Worm (Caenorhabditis elegans) whole organism, dauer: ENCODE data around the gene srr-10.
"Not testable (repeated sequence)": the region's sequence is repeated elsewhere in the genome, so short reads cannot be mapped to it uniquely, and the experiment has no call there.

Experiments
- unc-62 ChIP-seq: sonication (generic microtip); optimal IDR thresholded peaks from 2 replicates; lab custom pipeline; 2017; ENCODE audit warnings: missing biosample characterization, missing genetic modification reagents, missing genetic modification characterization

Gene srr-10

ce11 chrV:7735319-7735718, at the start of gene srr-10:
srr-10 (plus strand) TSS chrV:7735619.
- no peak for TF ChIP-seq unc-62 (GFP tag; lab: Kevin White, UChicago)

DNA sequence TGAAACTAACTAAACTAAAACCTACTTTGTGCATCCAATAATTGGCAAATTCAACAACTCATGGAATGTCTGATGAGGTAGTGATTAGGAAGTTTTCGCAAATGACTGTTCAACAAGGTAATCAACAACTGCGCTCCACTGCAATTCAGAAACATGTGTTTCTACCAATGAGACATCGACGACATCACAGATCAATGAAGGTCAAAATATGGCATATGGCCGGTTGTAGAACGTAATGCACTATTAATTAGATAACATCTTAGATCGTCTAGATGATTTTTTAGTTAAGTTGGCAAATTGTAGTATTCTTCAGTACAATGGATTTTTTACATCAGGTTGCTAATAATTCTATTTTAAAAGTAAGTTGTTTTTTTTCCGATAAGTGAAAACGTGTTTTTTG, 49.2 kb upstream of the srr-10 start, which contains the start of the genes nhr-94 and nhr-152:
nhr-94 (minus strand) TSS at position 147 of the 400 bp plus-strand sequence.
nhr-152 (plus strand) TSS at position 162 of the 400 bp plus-strand sequence.
- TF ChIP-seq unc-62 (GFP tag; lab: Kevin White, UChicago), result no peak

DNA sequence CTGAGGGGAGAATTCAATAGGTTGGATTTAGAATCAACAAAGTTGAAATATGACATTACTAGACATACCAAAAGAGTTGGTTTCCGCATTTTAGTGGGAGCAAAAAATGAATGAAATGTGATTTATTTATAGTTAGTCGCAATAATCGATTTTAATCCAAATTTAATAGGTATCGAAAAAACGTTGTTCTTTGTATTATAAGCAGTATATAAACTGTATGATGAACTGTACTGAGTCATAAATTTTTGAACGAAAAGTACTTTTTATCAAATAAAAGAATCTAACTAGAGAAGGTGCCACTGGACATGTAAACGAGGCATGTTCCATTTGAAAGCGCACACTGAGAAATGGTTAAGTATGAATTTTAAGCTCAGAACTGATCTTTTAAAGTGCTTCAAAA, 45.5 kb upstream of the srr-10 start, which contains the start of gene C12D5.9:
C12D5.9 (minus strand) TSS at position 101 of the 400 bp plus-strand sequence.
- no peak for TF ChIP-seq unc-62 (GFP tag; lab: Kevin White, UChicago)

- TF ChIP-seq unc-62 (GFP tag; lab: Kevin White, UChicago), result no peak
Observed at ce11 chrV:7690637-7691036, 44.8 kb upstream of the srr-10 start.

DNA sequence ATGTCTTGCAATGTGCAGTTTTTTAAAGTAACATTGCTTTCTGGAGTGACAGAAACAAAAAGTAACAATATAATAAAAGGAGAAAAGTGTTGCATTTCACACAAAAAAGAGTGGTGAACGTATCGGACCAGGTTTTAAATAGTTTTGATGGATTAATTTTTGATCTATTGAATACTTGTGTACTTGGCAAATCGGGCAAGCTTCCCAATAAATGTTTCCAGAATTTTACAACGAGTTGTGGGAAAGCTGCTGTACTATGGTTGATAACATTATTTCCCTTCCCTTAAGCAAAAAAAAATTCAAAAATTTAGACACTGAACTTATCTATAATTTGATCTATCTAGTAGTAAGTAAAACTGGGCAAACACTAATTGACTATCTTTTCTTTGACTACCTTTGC, 42.0 kb upstream of the srr-10 start, which contains the start of gene C12D5.10:
C12D5.10 (minus strand) TSS at position 101 of the 400 bp plus-strand sequence.
- no peak for TF ChIP-seq unc-62 (GFP tag; lab: Kevin White, UChicago)

DNA sequence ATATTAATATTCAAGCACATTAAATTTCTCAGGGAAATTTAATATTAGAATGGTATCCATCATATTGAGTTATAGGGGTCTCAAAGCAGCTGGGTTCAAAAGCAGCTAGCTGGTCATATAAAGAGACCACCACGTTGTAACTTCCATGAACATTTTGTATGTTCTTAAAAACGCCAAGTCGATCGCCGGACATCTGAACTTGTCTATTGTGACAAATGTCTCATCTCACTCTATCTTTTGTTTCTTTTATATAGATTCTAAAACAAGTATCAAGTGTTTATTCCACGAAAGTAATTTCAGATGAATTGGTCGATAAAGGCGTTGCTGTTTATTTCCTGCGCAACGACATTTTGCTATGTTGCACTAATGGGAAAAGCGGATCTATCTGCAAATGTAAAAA, 38.6 kb upstream of the srr-10 start, which contains the start of gene ZK105.3:
ZK105.3 (plus strand) TSS at position 301 of the 400 bp plus-strand sequence.
- no peak for TF ChIP-seq unc-62 (GFP tag; lab: Kevin White, UChicago)

DNA sequence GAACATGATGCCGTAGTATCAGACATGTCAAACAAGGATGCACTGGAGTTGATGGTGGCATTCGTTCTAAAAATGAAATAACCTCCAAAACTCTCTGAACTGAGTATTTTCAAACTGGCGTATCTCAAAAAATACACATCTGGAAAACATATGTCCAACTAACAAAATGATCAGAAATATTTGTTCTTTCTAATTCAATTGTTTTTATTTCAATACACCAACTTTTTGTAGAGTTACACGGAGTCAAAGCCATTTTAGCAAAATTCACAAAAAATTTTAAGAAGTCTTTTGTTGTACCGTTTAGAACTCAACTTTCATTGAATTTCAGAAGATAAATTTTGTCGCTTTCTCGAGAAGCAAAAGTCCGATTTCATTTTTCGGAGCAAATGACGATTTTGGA, 31.9 kb upstream of the srr-10 start, which contains the start of gene srsx-40:
srsx-40 (minus strand) TSS at position 101 of the 400 bp plus-strand sequence.
- not testable (repeated sequence) for TF ChIP-seq unc-62 (GFP tag; lab: Kevin White, UChicago)

DNA sequence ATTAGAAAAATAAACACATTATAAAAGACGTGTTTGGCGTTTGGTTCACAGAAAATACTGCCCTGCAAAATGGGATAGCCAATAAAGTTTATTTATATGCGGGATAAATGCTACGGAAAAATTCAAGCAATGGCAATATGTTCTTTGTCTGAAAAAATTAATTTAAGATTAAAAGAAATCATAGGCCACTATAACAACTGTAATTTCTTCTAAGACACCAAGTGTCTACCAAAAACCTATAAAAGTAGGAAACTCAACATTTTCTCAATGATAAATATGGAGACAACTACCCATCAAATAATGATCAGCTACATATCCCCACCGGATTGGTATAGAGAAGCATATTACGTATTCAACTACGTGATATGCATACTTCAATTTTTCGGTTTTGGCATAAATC, 30.1 kb upstream of the srr-10 start, which contains the start of gene srw-3:
srw-3 (plus strand) TSS at position 301 of the 400 bp plus-strand sequence.
- no peak for TF ChIP-seq unc-62 (GFP tag; lab: Kevin White, UChicago)

DNA sequence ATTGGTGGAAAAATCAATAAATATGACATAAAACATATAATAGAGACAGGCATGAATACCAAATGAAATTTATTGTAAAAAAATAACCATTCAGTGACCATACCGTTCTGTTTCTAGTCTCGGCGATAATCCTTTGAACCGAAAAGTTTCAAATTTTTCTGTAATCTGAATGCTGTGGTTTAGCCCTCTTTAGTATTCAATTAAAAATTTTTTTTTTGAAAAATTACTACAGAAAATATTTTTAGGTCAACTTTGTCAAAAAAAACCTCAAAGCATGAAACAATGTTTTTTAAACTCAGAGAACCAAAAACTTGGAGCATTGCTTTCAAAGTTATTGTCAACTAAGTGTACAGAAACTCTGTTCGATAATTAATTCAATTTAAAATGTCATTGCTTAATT, 26.9 kb upstream of the srr-10 start, which contains the start of gene ZK105.11:
ZK105.11 (minus strand) TSS at position 101 of the 400 bp plus-strand sequence.
- no peak for TF ChIP-seq unc-62 (GFP tag; lab: Kevin White, UChicago)

DNA sequence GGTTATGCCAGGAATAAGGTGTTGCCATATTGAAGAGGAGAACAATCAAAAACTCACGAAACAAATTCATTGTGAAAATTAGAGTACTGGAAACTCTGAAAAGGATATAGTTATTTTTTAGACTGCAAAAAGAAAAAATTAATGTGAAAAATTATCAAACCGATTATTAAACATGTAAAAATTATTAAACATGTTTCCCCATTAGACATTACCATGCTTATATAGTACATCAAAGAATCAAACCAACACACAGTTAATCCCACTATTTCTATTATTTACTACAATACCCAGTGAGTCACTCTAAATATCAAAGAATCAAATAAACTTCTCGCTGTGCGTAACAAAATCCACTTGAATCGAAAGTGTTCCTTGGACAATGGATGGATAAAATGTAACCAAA, 22.3 kb upstream of the srr-10 start, which contains the start of gene ZK105.13:
ZK105.13 (minus strand) TSS at position 101 of the 400 bp plus-strand sequence.
- no peak for TF ChIP-seq unc-62 (GFP tag; lab: Kevin White, UChicago)

ce11 chrV:7713691-7714090, 21.7 kb upstream of the srr-10 start, which contains the start of gene ZK105.1:
ZK105.1 (plus strand) TSS chrV:7713991.
- no peak for TF ChIP-seq unc-62 (GFP tag; lab: Kevin White, UChicago)

- TF ChIP-seq unc-62 (GFP tag; lab: Kevin White, UChicago), result no peak
Observed at ce11 chrV:7716034-7716433, 19.4 kb upstream of the srr-10 start, which contains the start of gene ZK105.12. ZK105.12 (minus strand) TSS chrV:7716134.

ce11 chrV:7717629-7718028, 17.8 kb upstream of the srr-10 start, which contains the start of gene ZK105.5:
ZK105.5 (minus strand) TSS chrV:7717729.
- TF ChIP-seq unc-62 (GFP tag; lab: Kevin White, UChicago), result no peak

DNA sequence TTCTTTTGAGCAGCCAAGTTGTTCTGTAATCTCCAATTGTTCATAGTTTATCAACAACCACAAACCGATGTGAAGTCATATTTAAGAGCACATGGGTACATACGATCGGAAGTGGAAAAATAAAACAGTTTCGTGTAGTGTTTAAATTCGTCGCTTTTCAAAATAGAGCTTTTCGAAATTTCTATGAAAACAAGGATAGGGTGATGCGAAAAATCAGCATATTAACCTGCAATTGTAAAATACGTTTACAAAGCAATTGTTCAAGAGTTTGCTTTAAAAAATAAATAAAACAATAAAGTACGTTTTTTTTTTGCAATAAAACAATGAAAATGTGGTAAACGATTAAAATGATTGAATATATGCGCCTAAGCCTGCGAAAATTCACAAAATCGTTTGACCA, 13.5 kb upstream of the srr-10 start, which contains the start of gene ZK105.14:
ZK105.14 (minus strand) TSS at position 101 of the 400 bp plus-strand sequence.
- no peak for TF ChIP-seq unc-62 (GFP tag; lab: Kevin White, UChicago)

DNA sequence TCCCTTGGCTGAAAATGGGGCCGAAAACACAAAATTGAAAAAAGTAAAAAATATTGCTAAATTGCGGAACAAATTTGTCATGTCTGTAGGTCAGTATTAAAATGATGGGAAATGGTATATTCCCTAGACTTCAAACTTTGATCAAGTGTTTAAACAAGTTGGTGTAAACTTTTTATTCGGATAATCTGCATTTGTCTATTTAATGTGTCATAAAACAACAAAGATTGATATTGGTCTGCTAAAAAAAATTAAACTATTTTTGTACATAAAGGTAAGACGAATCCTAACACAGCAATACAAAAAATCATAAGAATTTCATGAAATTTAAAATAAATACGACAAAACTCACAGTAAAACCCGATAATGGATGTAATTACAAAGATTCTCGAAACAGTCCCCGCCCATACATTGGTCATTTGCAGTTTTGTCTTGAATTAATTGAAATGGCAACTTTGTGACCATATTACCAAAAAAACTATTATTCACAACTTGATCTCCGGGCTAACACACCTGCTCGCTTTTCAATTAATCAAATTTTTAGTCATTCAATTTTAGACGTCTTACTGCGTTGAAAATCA, 11.4 kb upstream of the srr-10 start, which contains the start of the genes ZK105.6 and ZK105.8:
ZK105.6 (minus strand) TSS at position 101 of the 578 bp plus-strand sequence.
ZK105.8 (plus strand) TSS at position 528 of the 578 bp plus-strand sequence.
- no peak for TF ChIP-seq unc-62 (GFP tag; lab: Kevin White, UChicago)

ce11 chrV:7726202-7726601, 9.2 kb upstream of the srr-10 start:
- no peak for TF ChIP-seq unc-62 (GFP tag; lab: Kevin White, UChicago)
